Worm (Caenorhabditis elegans) whole organism, young adult: ENCODE measurements around the gene gsy-1.

ENCODE experiments used
- D2030.7 ChIP-seq: fragments of 200-800 bp; sonication (Bioruptor generic); IDR thresholded peaks from 2 replicates; pipeline ENCODE4 v1.3.6; 2022; ENCODE audit warnings: missing genetic modification reagents, missing genetic modification characterization, missing compliant biosample characterization
- F52B5.7 ChIP-seq: sonication (generic microtip); optimal IDR thresholded peaks from 2 replicates; lab custom pipeline; 2016; ENCODE audit warnings: mild to moderate bottlenecking, missing genetic modification characterization, missing compliant biosample characterization
- ccch-3 ChIP-seq: fragments of 200-800 bp; sonication (Bioruptor generic); optimal IDR thresholded peaks from 2 replicates; lab custom pipeline; 2018; ENCODE audit warnings: mild to moderate bottlenecking, missing genetic modification characterization, missing compliant biosample characterization
- hmg-20 ChIP-seq: fragments of 200-800 bp; sonication (Bioruptor generic); IDR thresholded peaks from 2 replicates; pipeline ENCODE4 v1.3.6; 2022; ENCODE audit warnings: missing genetic modification reagents, missing genetic modification characterization, missing compliant biosample characterization
- pha-4 ChIP-seq: fragments of 150-350 bp; sonication (generic microtip); optimal IDR thresholded peaks from 2 replicates; lab custom pipeline; 2014; ENCODE audit warnings: missing biosample characterization, missing genetic modification reagents, missing genetic modification characterization
- snpc-1.3 ChIP-seq: sonication (generic microtip); optimal IDR thresholded peaks from 2 replicates; lab custom pipeline; 2017; ENCODE audit warnings: missing genetic modification characterization, mild to moderate bottlenecking, missing compliant biosample characterization, antibody characterized with exemption, moderate library complexity, missing genotype, missing genetic modification reagents; ENCODE audit not compliant: insufficient read depth
- ztf-22 ChIP-seq: fragments of 200-800 bp; sonication (Bioruptor generic); optimal IDR thresholded peaks from 2 replicates; lab custom pipeline; 2018; ENCODE audit warnings: mild to moderate bottlenecking, missing genetic modification characterization, moderate library complexity, missing compliant biosample characterization

DNA sequence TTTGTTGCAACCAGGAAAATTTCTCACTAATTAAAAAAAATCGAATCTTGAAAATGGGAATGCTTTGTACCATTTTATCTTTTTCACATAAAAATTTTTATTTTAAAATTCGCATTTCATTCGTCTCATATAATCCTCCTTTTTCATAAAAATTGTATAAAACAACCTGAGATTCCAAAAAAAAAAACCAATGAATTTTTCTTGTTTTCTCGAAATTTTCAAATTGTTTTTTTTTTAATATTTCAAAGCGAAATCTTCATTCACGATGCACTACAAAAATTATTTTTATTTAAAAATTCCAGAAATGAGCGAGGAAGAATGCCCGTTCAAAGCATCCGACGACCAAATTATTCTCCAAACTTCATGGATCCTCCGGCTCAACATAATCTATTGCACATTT lies 7.1 kb upstream of the gsy-1 start, which contains the start of gene sra-14:
- TF ChIP-seq snpc-1.3 (no peak), D2030.7 (GFP tag; lab: Robert Waterston, UW) (no peak), pha-4 (tag; lab: Kevin White, UChicago) (no peak), hmg-20 (GFP tag; lab: Robert Waterston, UW) (no peak), ccch-3 (GFP tag; lab: Kevin White, UChicago) (no peak), F52B5.7 (tag; lab: Kevin White, UChicago) (no peak), ztf-22 (no peak)
